Worm (Caenorhabditis elegans): ENCODE results near the gene C03B1.1.

ce11 chrX:6328860-6329259 lies 45.7 kb upstream of the C03B1.1 start, which contains the start of gene col-169:
- TF ChIP-seq ces-1 (GFP tag; optimal IDR thresholded peaks at IDR 0.05): no peak
- no peak for TF ChIP-seq elt-1 (tag; optimal IDR thresholded peaks at IDR 0.05; ENCODE audit: borderline replicate concordance, insufficient read depth)
- no peak for TF ChIP-seq unc-120 (tag; optimal IDR thresholded peaks at IDR 0.05; ENCODE audit: poor library complexity, severe bottlenecking)
- TF ChIP-seq lin-32 (GFP tag; optimal IDR thresholded peaks at IDR 0.05): no peak
- no peak for TF ChIP-seq sptf-1 (tag; optimal IDR thresholded peaks at IDR 0.05)
- no peak for TF ChIP-seq nhr-76 (tag; optimal IDR thresholded peaks at IDR 0.05)
- no peak for TF ChIP-seq ztf-11 (tag; optimal IDR thresholded peaks at IDR 0.05)
- no peak for TF ChIP-seq nhr-12 (tag; optimal IDR thresholded peaks at IDR 0.05)
- no peak for TF ChIP-seq ceh-83 (GFP tag; optimal IDR thresholded peaks at IDR 0.05)
- TF ChIP-seq lin-13 (tag; optimal IDR thresholded peaks at IDR 0.05): no peak
- TF ChIP-seq M03D4.4 (tag; optimal IDR thresholded peaks at IDR 0.05): no peak
- no peak for TF ChIP-seq unc-62 (GFP tag; optimal IDR thresholded peaks at IDR 0.05)
- no peak for TF ChIP-seq pha-4 (tag; optimal IDR thresholded peaks at IDR 0.05)

Measured in whole organism, mixed stage, embryonic.